Worm (Caenorhabditis elegans): ENCODE data around the gene C44C10.10.

Gene C44C10.10

DNA sequence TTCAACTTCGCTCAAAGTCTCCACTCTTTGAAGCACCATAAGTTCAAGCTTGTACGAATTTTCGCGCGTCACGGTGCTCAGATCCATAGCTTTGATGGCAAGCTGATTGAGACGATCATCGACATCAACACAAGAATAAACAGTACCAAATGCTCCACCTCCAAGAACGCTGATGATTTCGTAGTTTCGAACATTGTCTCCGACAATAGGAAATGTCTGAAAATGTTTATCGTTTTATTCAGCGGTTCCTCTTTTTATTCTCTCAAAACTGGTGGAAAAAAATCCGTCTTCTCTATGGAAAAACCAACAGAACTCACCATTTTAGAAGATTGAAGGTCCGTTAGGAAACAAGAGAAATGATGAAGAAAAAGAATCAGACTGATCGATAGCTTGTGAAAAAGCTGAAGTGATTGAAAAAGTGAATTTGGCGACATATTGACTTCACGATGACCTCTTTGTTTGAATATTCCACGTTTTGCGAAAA is 2.2 kb upstream of the C44C10.10 start, which contains the start of gene C44C10.7:
TSS of gene C44C10.7 (minus strand) at position 434 of the 484 bp plus-strand sequence.
- TF ChIP-seq lin-39 (tag; optimal IDR thresholded peaks at IDR 0.05) = no peak
- no peak for TF ChIP-seq nhr-21 (tag; optimal IDR thresholded peaks at IDR 0.05)
- TF ChIP-seq mab-5 (tag; optimal IDR thresholded peaks at IDR 0.05) = no peak
- no peak for TF ChIP-seq nhr-6 (tag; optimal IDR thresholded peaks at IDR 0.05)
- TF ChIP-seq unc-62 (GFP tag; optimal IDR thresholded peaks at IDR 0.05) = no peak

DNA sequence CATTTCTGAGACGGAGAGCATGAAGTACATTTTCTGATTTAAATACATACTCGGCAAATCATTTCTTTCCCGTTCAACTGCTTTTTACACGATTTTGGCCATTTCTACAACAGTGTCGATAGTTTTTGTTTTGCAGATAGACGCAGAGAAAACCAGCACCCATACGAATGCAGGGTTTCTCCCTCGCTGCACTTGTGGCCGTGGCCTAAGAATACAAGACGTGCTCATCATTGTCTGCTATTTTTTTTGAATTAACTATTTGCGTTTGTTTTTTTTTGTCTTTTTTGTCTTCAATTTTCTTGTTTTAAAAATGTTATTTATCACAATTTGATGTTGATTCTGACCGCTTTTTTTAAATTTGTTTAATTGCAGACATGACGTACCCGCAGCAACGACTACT is 3.0 kb downstream of the C44C10.10 start, which contains the start of gene smcl-1:
TSS of gene smcl-1 (plus strand) at position 373 of the 400 bp plus-strand sequence.
- TF ChIP-seq unc-39 (tag; optimal IDR thresholded peaks at IDR 0.05) = no peak
- TF ChIP-seq skn-1 (tag; optimal IDR thresholded peaks at IDR 0.05) = no peak
- TF ChIP-seq ZK546.5 (tag; optimal IDR thresholded peaks at IDR 0.05) = no peak
- no peak for TF ChIP-seq aly-2 (tag; optimal IDR thresholded peaks at IDR 0.05)
- peak; percentile 73 for TF ChIP-seq fos-1 (tag; optimal IDR thresholded peaks at IDR 0.05)
- TF ChIP-seq sma-3 (GFP tag; optimal IDR thresholded peaks at IDR 0.05) = no peak
- TF ChIP-seq nhr-129 (tag; optimal IDR thresholded peaks at IDR 0.05) = peak; percentile 62
- TF ChIP-seq ztf-11 (tag; optimal IDR thresholded peaks at IDR 0.05) = no peak
- TF ChIP-seq nhr-77 (tag; optimal IDR thresholded peaks at IDR 0.05) = no peak
- no peak for TF ChIP-seq lin-39 (tag; optimal IDR thresholded peaks at IDR 0.05)
- TF ChIP-seq sma-9 (GFP tag; optimal IDR thresholded peaks at IDR 0.05) = peak; percentile 67
- TF ChIP-seq sma-9 (tag; optimal IDR thresholded peaks at IDR 0.05) = no peak
- no peak for TF ChIP-seq gmeb-1 (tag; optimal IDR thresholded peaks at IDR 0.05)
- no peak for TF ChIP-seq nhr-25 (tag; optimal IDR thresholded peaks at IDR 0.05)
- TF ChIP-seq crh-2 (tag; optimal IDR thresholded peaks at IDR 0.05) = peak; percentile 31
- no peak for TF ChIP-seq F13H6.1 (tag; optimal IDR thresholded peaks at IDR 0.05)
- peak; percentile 64 for TF ChIP-seq C34F6.9 (tag; optimal IDR thresholded peaks at IDR 0.05)

DNA sequence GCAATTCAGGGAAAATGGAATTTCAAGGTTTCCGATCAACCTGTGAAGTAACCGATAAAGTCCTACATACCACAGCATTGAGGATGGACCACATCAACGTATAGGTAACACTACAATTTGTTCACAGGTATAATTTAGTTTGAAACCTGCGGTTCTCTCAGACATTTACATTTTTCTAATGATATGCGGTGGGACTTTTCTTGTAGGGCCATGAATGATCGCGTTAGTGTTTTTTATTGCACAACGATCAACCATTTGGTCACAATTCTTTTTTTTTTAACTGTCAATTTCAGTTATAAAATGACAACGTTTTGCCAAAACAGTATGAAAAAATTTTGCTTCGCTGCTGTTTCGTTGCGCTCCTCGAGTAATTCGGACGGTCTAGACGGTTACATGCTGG is 6.6 kb downstream of the C44C10.10 start, which contains the start of gene C44C10.12:
TSS of gene C44C10.12 (plus strand) at position 301 of the 400 bp plus-strand sequence.
- TF ChIP-seq sem-4 (tag; optimal IDR thresholded peaks at IDR 0.05) (no peak), R02D3.7 (tag; optimal IDR thresholded peaks at IDR 0.05) (no peak), snpc-4 (tag; optimal IDR thresholded peaks at IDR 0.05) (no peak), lin-39 (tag; optimal IDR thresholded peaks at IDR 0.05) (no peak), elt-3 (tag; optimal IDR thresholded peaks at IDR 0.05) (no peak), nhr-25 (tag; optimal IDR thresholded peaks at IDR 0.05) (no peak)

DNA sequence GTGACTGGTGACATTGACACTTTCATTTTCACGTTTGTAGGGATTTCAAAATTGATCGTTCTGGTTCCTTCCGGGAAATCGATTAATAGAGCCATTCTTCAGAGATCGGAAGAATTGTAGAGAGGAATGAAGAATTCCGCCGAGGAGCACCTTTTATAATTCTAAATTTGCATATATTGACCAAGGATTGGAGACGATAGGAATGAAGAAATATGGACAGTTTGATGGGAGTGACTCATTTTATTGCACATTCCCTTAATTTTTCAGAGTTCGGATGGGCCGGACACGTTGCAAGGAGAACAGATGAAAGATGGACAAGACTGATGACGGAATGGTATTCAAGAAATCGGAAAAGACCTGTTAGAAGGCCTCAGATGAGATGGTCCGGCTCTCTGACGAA is 10.1 kb downstream of the C44C10.10 start, which contains the start of gene C44C10.15:
TSS of gene C44C10.15 (minus strand) at position 101 of the 400 bp plus-strand sequence.
- TF ChIP-seq ZK546.5 (tag; optimal IDR thresholded peaks at IDR 0.05) (no peak), nhr-11 (tag; optimal IDR thresholded peaks at IDR 0.05) (no peak), nhr-129 (tag; optimal IDR thresholded peaks at IDR 0.05) (no peak), crh-2 (tag; optimal IDR thresholded peaks at IDR 0.05) (no peak), F13H6.1 (tag; optimal IDR thresholded peaks at IDR 0.05) (no peak), sma-3 (GFP tag; optimal IDR thresholded peaks at IDR 0.05) (no peak), fos-1 (tag; optimal IDR thresholded peaks at IDR 0.05) (no peak), skn-1 (tag; optimal IDR thresholded peaks at IDR 0.05) (no peak), mbf-1 (tag; optimal IDR thresholded peaks at IDR 0.05) (no peak), elt-1 (tag; optimal IDR thresholded peaks at IDR 0.05) (no peak), nhr-6 (tag; optimal IDR thresholded peaks at IDR 0.05) (no peak), lin-13 (GFP tag; optimal IDR thresholded peaks at IDR 0.05) (no peak), ama-1 (optimal IDR thresholded peaks at IDR 0.05) (no peak)

DNA sequence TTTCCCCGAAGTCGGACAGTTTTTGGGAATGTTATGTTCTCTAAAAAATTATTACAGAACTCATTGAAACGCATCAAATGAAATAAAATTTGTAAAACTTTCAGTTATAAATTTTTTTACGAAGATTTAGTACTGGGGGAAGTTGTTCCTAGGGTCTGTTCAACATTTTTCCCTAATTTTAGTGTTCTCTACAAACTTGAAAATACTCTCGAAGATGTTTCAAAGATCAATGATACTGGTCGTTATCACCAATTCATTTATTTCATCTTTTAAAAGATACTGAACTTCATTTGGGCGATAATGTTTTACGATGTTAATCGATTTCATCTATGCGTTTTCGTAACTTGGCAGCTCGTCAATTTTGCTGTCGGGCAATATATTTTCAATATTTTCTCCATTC is 12.1 kb downstream of the C44C10.10 start, which contains the start of gene C44C10.3:
TSS of gene C44C10.3 (plus strand) at position 301 of the 400 bp plus-strand sequence.
- TF ChIP-seq dmd-4 (tag; optimal IDR thresholded peaks at IDR 0.05) (no peak), Y55F3AM.14 (GFP tag; optimal IDR thresholded peaks at IDR 0.05) (no peak)

DNA sequence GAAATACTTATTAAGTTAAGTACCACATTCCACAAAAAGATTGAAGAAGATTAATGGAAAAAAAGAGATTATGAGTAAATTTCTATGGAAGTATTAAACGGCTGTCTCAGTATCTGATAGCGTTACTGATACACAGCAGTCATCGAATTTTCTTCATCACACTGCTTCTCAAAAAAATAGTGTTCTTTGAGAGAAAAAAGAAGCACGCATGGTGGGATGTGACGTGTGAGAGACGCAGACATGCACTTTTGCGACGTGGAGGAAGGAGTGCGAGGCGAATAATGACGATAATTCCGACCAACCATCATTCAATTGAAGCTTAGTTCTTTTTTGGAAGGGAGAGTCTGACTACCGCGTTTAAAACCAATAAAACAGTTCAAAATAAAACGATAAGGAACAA is 20.1 kb downstream of the C44C10.10 start, which contains the start of gene C44C10.11:
TSS of gene C44C10.11 (minus strand) at position 115 of the 400 bp plus-strand sequence.
- TF ChIP-seq ztf-1 (GFP tag; conservative IDR thresholded peaks at IDR 0.05) (no peak), zag-1 (tag; optimal IDR thresholded peaks at IDR 0.05) (peak; percentile 5), mdl-1 (tag; optimal IDR thresholded peaks at IDR 0.05) (peak in 1 of 2 experiments; percentile 63), dmd-4 (tag; optimal IDR thresholded peaks at IDR 0.05) (no peak), lin-11 (tag; optimal IDR thresholded peaks at IDR 0.05) (no peak), sma-9 (GFP tag; optimal IDR thresholded peaks at IDR 0.05) (peak; percentile 53), sma-9 (tag; optimal IDR thresholded peaks at IDR 0.05) (no peak), unc-55 (GFP tag; optimal IDR thresholded peaks at IDR 0.05) (peak; percentile 57), nhr-21 (tag; optimal IDR thresholded peaks at IDR 0.05) (peak; percentile 60), C34F6.9 (tag; optimal IDR thresholded peaks at IDR 0.05) (peak; percentile 14), ceh-82 (tag; optimal IDR thresholded peaks at IDR 0.05) (no peak), egl-27 (tag; optimal IDR thresholded peaks at IDR 0.05) (peak; percentile 19), lin-13 (GFP tag; optimal IDR thresholded peaks at IDR 0.05) (peak; percentile 5), Y55F3AM.14 (GFP tag; optimal IDR thresholded peaks at IDR 0.05) (no peak), mbf-1 (tag; optimal IDR thresholded peaks at IDR 0.05) (no peak), skn-1 (tag; optimal IDR thresholded peaks at IDR 0.05) (no peak), F13H6.1 (tag; optimal IDR thresholded peaks at IDR 0.05) (peak; percentile 17), fos-1 (tag; optimal IDR thresholded peaks at IDR 0.05) (peak; percentile 89), crh-2 (tag; optimal IDR thresholded peaks at IDR 0.05) (peak; percentile 86)
